Worm (Caenorhabditis elegans): Measurements from ENCODE around the gene Y22D7AR.14.

Y22D7AR.14 gene

ce11 chrIII:1659763-1660162 is 30.1 kb downstream of the Y22D7AR.14 start, which contains the start of gene Y22D7AL.15:
Gene Y22D7AL.15, minus strand, starts transcription at chrIII:1659863.
- TF ChIP-seq ztf-23 (GFP tag; IDR thresholded peaks at IDR 0.05) (no peak), ztf-29 (GFP tag; IDR thresholded peaks at IDR 0.05) (no peak), tab-1 (GFP tag; IDR thresholded peaks at IDR 0.05) (no peak)

ce11 chrIII:1657380-1657779 is 32.4 kb downstream of the Y22D7AR.14 start, which contains the start of gene cht-4:
Gene cht-4, minus strand, starts transcription at chrIII:1657480.
- TF ChIP-seq T22C8.4 (GFP tag; IDR thresholded peaks at IDR 0.05) (0 out of 2 replicates have a peak, but pooled peaks have one; percentile 33), ztf-23 (GFP tag; IDR thresholded peaks at IDR 0.05) (no peak)

- TF ChIP-seq T22C8.4 (GFP tag; IDR thresholded peaks at IDR 0.05) (no peak), ztf-29 (GFP tag; IDR thresholded peaks at IDR 0.05) (no peak), ztf-23 (GFP tag; IDR thresholded peaks at IDR 0.05) (no peak), med-1 (GFP tag; optimal IDR thresholded peaks at IDR 0.05; ENCODE audit: insufficient read depth) (no peak)
Observed at ce11 chrIII:1652925-1653324, 36.9 kb downstream of the Y22D7AR.14 start.

ce11 chrIII:1652181-1652580 is 37.6 kb downstream of the Y22D7AR.14 start, which contains the start of gene Y22D7AL.1:
Gene Y22D7AL.1, plus strand, starts transcription at chrIII:1652481.
- TF ChIP-seq tab-1 (GFP tag; IDR thresholded peaks at IDR 0.05) (no peak), klf-2 (GFP tag; conservative IDR thresholded peaks at IDR 0.05) (no peak), ztf-29 (GFP tag; IDR thresholded peaks at IDR 0.05) (no peak), flt-1 (GFP tag; IDR thresholded peaks at IDR 0.05) (no peak), T22C8.4 (GFP tag; IDR thresholded peaks at IDR 0.05) (no peak), cog-1 (tag; optimal IDR thresholded peaks at IDR 0.05) (no peak), med-1 (GFP tag; optimal IDR thresholded peaks at IDR 0.05; ENCODE audit: insufficient read depth) (no peak), ztf-23 (GFP tag; IDR thresholded peaks at IDR 0.05) (no peak), ref-1 (GFP tag; conservative IDR thresholded peaks at IDR 0.05) (no peak)

- no peak for TF ChIP-seq cog-1 (tag; optimal IDR thresholded peaks at IDR 0.05)
- TF ChIP-seq klf-2 (GFP tag; conservative IDR thresholded peaks at IDR 0.05) = no peak
- no peak for TF ChIP-seq tab-1 (GFP tag; IDR thresholded peaks at IDR 0.05)
- no peak for TF ChIP-seq T22C8.4 (GFP tag; IDR thresholded peaks at IDR 0.05)
- no peak for TF ChIP-seq ref-1 (GFP tag; conservative IDR thresholded peaks at IDR 0.05)
- TF ChIP-seq med-1 (GFP tag; optimal IDR thresholded peaks at IDR 0.05; ENCODE audit: insufficient read depth) = no peak
- no peak for TF ChIP-seq ztf-23 (GFP tag; IDR thresholded peaks at IDR 0.05)
- TF ChIP-seq ztf-29 (GFP tag; IDR thresholded peaks at IDR 0.05) = no peak
- no peak for TF ChIP-seq flt-1 (GFP tag; IDR thresholded peaks at IDR 0.05)
Observed at ce11 chrIII:1641163-1641562, 48.7 kb downstream of the Y22D7AR.14 start, which contains the start of gene Y22D7AL.3. Gene Y22D7AL.3, plus strand, starts transcription at chrIII:1641463.

ce11 chrIII:1638345-1638744 is 51.5 kb downstream of the Y22D7AR.14 start:
- TF ChIP-seq ref-1 (GFP tag; conservative IDR thresholded peaks at IDR 0.05) (no peak), flt-1 (GFP tag; IDR thresholded peaks at IDR 0.05) (no peak), med-1 (GFP tag; optimal IDR thresholded peaks at IDR 0.05; ENCODE audit: insufficient read depth) (no peak), tab-1 (GFP tag; IDR thresholded peaks at IDR 0.05) (no peak), T22C8.4 (GFP tag; IDR thresholded peaks at IDR 0.05) (no peak), ztf-29 (GFP tag; IDR thresholded peaks at IDR 0.05) (no peak), cog-1 (tag; optimal IDR thresholded peaks at IDR 0.05) (no peak), klf-2 (GFP tag; conservative IDR thresholded peaks at IDR 0.05) (no peak), ztf-23 (GFP tag; IDR thresholded peaks at IDR 0.05) (no peak)
